Worm (Caenorhabditis elegans): ENCODE results near the gene tbc-7.

The tbc-7 gene

DNA sequence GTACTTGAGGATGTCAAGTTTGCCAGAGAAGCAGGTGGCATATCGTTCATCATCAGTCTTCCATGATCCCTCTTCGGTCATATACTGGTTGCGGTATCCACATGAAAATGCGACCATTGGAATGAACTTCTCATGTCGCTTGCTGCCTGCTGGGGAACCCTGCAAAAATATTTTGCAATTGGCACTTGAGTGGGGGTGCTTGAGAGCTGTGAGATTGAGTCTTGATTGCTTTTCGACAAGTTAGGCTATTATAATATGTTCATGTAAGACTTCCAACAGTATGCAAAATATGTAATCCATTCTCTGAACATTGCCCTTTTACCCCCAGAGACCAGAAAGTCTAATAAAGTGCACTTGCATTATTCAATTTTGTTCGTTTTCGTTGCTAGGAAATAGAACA, 17.9 kb upstream of the tbc-7 start:
- no peak for TF ChIP-seq unc-62 (GFP tag; optimal IDR thresholded peaks at IDR 0.05)

DNA sequence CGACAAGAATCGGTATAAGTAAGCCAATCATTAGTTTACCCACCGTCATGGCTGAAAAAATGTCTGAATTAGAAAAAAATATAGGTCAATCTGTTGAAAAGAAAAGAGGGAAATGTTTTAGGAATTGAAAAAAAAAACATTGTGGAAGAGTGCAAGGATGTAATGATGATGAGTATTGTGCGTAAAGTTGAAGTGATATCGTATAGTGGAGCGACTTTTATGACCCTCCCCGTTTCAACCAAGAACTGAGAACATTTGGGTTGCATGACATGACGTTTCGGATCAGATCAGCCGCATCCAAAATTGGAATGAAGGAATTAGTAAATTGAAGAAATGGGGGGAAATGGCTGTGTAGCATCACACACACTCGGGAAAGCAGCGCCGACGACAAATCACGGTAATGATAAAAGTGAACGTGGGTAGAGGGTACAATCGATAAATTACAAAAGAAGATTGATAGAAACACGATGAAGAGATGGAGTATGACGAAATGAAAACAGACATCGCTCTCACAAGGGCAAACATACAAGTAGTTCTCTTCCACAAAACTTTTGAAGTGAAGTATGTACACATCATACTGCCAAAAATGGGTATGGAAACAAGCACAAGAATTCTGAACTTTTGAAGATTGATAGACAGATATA, 17.1 kb upstream of the tbc-7 start, which contains the start of gene apl-1:
TSS of gene apl-1 (minus strand) at position 51 of the 644 bp plus-strand sequence.
- no peak for TF ChIP-seq unc-62 (GFP tag; optimal IDR thresholded peaks at IDR 0.05)

DNA sequence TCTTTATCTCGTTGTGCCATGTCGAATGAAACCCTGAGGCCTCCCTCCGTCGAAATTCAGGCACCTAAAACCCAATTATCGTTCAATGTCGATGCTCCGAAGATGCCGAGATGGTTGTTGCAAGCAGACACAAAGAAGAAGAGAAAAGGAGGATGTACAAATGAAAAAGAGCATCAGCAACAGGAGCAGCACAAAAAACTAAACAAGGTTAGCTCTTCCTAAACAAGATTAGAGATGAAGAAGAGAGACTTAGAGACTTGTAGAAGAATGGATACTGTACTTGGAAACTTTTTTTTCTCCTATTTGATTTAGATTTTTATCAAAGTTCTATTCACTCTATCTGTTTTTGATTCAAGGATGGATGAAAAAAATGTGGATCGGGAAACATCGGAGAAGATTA, 16.5 kb upstream of the tbc-7 start:
- TF ChIP-seq unc-62 (GFP tag; optimal IDR thresholded peaks at IDR 0.05) = no peak

DNA sequence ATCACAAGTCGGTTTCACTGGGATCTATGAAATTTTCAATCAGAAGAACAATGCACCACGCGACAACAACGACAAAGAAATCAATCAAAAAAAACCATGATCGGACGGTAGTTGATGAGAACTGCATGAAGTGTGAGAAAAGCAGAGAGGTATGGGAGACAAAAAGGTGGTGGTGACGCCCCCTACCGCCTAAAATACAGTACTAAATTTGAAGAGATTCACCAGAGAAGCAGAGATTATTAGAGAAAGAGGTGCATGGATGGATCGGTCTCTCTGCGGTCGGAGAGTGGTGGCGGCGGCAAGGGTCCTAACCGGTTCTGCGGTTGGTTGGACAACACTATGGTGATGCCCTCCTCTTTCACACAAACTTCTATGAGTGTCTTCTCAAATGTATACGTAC, 14.8 kb upstream of the tbc-7 start:
- no peak for TF ChIP-seq unc-62 (GFP tag; optimal IDR thresholded peaks at IDR 0.05)

DNA sequence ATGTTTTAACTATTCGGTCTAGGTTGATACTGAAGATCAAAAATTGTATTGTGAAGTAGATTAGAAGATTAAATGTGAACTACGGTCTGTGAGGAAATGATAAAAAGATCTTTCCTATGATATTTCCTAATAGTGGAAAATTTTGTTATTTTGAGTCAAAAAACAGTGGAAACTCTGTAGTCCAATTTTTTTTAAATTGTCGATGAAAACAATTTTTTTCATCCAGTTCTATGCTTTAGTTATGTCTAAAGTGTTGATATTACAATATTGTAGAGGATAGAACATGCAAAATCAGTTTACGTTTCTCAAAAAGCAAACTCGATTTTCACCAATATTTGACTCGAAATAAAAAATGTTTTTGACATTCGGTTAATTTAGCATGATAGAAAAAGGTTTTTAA, 14.4 kb upstream of the tbc-7 start:
- TF ChIP-seq unc-62 (GFP tag; optimal IDR thresholded peaks at IDR 0.05) = no peak

DNA sequence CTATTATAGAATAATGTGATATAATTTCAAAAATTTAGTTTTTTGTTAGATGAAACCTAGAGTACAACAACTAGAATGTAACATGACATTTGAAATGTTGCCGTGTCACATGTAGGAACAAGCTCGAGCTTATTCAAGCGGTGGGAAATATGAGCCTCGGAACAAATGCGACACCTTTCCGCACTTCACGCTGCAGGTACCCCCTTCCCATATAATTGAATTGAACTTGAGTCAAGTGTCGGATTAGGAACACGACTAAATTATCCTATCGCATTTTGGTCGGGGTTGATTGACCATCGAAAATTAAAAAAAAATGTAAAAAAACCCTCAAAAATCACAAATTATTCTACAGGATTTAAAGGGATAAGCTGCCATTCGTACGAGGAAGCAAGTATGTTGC, 13.9 kb upstream of the tbc-7 start:
- TF ChIP-seq unc-62 (GFP tag; optimal IDR thresholded peaks at IDR 0.05) = no peak

DNA sequence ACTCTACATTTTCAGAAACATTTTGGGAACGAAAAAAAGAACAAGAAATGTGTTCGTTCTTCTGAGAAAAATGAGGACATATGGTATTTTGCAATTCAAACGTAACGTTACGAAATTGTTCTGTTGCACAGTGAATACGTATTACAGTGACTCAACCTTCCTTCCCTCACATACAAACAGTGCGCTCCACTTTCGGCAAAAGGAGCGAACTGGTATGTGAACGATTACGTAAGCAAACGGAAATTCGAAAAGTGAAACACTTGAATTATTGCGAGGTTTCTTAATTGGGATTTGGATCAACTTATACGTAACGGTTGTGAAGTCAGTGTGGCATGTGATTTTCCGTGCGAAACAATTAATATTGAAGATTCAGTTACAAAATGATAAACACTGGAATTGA, 13.3 kb upstream of the tbc-7 start:
- no peak for TF ChIP-seq unc-62 (GFP tag; optimal IDR thresholded peaks at IDR 0.05)

DNA sequence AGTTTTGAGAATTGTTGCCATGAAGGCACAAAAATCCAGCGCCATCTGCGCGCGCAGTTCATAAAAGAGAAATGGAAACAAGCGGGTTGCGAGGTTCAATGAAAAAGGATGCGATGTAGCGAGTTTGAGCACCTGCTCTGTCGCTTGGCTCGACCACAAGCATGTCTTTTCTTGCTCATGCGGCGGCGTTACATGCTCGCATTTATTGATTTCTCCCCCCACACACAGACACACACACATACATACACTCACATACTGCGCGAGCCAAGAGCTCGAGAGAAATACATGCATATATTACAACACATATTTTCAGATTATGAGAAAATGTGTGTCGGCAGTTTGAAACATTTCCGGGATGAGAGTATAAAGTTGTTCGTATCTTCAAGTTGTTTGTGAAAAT, 12.3 kb upstream of the tbc-7 start:
- TF ChIP-seq unc-62 (GFP tag; optimal IDR thresholded peaks at IDR 0.05) = no peak

DNA sequence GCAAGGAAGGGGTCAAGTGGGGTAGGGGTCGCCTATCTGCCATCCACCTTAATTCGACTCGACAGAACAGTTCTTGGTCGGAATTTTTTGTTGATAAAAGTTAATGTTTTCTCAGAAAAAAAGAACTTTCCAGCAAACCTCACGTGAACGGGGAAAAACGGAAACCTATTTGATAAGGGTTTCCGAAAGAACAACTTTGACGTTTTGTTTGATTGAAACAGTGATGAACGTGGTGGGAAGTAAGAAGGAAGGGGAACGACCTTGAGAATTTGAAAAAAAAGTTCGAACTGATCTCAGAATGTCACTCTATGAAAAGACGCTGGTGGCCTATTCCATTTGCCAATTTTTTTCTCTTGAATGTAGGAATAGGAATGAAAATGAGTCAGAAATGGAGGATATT, 11.7 kb upstream of the tbc-7 start:
- TF ChIP-seq unc-62 (GFP tag; optimal IDR thresholded peaks at IDR 0.05) = no peak

DNA sequence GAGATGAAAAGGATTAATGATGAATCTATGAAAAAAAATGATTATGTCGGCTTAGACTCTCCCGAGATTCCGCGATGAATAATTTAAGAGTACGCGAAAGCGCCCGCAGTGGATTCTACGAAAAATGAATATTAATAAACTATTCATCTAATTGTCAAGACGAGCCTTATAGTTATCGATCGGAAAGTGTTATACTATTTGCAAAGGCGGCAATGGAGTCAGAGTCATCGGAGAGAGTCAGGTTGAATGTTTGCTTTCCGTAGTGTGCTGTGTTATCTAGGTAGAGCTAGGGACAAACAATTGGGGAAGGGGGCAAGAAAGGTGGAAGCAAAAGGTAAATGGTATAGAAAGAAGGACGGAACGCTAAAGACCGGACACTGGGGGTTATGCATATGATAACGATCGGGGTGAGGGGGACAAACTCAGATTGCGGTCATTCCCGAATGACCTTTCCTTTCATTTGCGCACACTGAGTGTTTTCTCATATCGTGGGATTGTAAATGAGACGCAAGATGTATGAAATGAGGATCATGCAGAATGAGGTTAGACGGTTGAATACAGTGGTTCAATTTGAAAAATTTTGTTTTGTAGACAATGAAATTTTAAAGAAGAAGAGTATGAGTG, 11.2 kb upstream of the tbc-7 start:
- TF ChIP-seq unc-62 (GFP tag; optimal IDR thresholded peaks at IDR 0.05) = no peak

DNA sequence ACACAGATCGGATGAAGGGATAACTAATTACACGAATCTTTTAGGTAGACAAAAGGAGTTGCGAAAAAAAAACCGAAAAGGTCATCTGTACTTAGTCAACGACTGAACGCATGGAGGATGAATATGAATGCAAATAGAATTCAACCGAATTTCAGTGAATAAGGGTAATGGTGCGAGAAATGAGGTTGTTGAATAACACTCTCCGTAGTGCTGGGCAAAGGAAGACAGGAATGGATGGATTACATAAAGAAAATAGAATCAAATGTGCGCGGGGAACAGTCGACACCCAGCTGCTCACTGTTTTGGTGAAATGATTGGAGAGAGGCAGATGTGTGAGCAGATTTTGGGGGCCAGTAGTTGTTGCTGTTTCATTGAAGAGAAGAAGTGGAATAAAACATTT, 9.8 kb upstream of the tbc-7 start:
- no peak for TF ChIP-seq unc-62 (GFP tag; optimal IDR thresholded peaks at IDR 0.05)

DNA sequence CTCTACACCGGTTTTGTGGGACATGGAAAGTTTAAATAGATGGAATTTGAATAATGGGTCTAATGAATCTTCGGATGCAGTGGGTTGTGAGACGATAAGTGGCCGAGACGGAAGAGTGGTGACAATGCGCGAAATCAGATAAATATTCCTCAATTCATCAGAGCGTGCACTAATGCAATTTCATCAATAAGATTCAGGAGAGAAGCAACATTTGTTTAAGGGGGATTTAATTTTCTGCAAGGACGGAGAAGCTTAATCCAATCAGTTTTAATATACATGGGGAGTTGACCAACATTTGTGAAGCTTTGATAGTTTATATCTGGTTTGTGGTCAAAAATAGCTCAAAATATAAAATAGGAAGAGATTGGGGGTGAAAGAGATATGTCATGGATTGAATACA, 4.6 kb upstream of the tbc-7 start:
- TF ChIP-seq unc-62 (GFP tag; optimal IDR thresholded peaks at IDR 0.05) = no peak

DNA sequence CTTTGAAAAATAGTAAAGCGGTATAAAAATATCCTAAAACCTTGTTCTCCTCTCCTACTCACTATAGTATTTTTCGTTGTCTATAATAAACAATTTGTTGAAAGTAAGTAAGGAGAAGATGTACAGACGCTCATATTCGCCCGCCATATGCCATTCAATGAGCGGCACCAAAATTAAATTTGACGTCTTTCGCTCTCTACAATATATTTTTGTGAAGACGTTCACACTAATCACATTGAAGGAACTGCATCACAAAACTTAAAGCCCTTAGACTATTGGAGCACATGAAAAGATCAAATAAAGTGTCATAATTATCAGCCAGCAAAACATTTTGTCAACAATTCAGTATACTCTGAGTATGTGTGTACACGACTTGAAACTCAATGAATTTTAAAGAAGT, 2.3 kb upstream of the tbc-7 start:
- TF ChIP-seq unc-62 (GFP tag; optimal IDR thresholded peaks at IDR 0.05) = no peak

DNA sequence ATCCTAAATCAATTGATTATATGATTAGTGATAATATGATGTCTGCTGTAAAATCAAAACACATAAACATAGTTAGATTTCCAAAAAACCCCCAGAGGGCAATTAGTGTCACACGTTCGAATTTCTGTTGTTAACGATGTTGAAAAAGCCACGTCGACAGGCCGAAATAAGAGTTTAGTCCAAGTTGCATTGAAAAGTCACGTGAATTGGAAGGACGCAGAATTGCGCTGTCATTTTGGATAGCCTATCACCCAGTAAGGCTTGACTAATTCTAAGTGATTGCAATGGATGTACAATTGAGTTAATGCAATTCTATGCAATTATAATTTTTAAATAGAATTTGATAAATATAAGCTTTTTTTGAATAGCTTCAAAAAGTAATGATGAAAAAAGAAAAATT, 1.5 kb downstream of the tbc-7 start:
- TF ChIP-seq unc-62 (GFP tag; optimal IDR thresholded peaks at IDR 0.05) = no peak

DNA sequence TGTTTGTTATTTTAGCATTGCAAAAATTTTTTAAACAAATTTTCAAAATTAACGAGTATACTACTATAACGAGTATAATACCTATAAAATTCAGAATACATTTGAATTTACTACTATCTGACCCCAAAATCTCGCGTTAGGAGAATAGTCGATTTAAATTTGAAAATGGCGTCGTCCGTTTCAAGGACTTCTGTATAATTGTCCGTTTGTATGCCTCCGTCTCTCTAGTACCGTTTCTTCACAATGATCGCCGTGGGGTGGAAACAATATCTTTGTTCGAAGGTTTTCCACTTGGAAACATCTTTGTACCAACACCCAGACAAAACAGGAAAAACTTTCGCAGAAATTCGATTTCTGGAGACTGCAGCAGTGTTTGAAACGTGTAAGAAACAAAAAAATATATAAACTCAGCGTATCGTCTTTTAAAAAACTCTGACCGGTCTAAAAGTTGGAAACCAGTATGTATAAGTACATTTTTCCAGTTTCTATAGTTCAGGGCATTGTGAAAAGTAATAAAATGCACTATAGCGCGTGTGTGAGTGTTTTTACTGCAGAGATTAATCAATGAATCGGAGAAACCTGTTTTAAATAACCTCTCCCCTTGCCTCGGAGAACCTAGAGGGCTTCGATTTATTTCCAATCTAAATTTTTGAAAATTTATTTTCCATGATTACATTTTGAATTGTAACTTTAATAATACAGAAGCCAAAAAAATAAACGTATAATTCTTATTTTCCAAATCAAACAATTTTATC, 3.8 kb downstream of the tbc-7 start:
- TF ChIP-seq unc-62 (GFP tag; optimal IDR thresholded peaks at IDR 0.05) = no peak

DNA sequence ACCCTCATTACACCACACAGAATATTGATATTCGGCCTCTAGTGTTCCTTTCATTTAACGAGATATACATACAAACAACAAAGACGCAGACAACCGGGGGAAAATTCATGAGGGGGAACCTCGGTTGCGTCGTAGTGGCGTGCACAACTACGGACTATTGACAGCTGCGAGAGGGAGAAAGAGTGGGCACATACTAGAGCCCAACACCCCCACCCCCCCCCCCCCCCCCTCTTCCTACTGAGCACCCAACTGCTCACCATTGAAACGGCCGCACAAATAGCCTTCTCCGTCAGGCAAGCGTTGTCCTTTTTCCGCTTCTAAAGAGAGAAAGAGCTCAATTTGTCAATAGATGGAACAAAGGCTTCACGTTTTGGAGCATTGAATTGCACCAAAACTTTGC, 6.1 kb downstream of the tbc-7 start:
- TF ChIP-seq unc-62 (GFP tag; optimal IDR thresholded peaks at IDR 0.05) = no peak

DNA sequence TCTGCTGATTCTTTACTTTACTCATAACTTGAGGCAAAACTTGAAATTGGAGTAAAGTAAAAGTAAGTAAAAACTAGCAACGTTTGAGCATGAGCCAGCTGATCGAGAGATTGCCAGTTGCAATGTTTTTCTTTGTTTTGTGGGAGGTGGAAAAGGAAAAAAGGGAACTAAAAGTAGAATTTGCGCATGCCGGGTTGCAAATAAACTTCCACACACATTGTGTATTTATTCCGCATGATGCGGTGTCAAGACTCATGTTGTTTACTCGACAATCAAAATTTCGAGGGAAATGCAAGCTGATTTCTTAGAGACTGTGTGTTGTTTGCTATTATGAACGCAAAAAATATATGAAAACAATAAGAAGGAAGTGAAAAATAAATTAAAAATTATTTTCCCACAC, 8.3 kb downstream of the tbc-7 start:
- no peak for TF ChIP-seq unc-62 (GFP tag; optimal IDR thresholded peaks at IDR 0.05)
